Fruit fly (Drosophila melanogaster) whole organism, embryonic: Measurements from ENCODE around the gene Scm.

Source experiments
- CG10209 ChIP-seq: fragments of 200-800 bp; sonication (Bioruptor generic); optimal IDR thresholded peaks from 3 replicates; lab custom pipeline; 2017; ENCODE audit warnings: missing biosample characterization, mild to moderate bottlenecking, missing genetic modification characterization, missing genetic modification reagents
- CG10274 ChIP-seq: fragments of 200-800 bp; sonication (Bioruptor generic); optimal IDR thresholded peaks from 3 replicates; lab custom pipeline; 2017; ENCODE audit warnings: missing biosample characterization, mild to moderate bottlenecking, missing genetic modification characterization
- CG10654 ChIP-seq: fragments of 200-800 bp; sonication (Bioruptor generic); optimal IDR thresholded peaks from 2 replicates; lab custom pipeline; 2016; ENCODE audit warnings: missing biosample characterization, missing genetic modification characterization
- CG13287 ChIP-seq: fragments of 200-800 bp; sonication (Bioruptor generic); IDR thresholded peaks from 2 replicates; pipeline ENCODE4 v1.3.6; 2022; ENCODE audit warnings: missing biosample characterization, missing genetic modification characterization; ENCODE audit not compliant: partially characterized antibody
- CG13296 ChIP-seq: fragments of 200-800 bp; sonication (Bioruptor generic); optimal IDR thresholded peaks from 3 replicates; lab custom pipeline; 2018; ENCODE audit warnings: missing biosample characterization, mild to moderate bottlenecking, missing genetic modification characterization
- CG14014 ChIP-seq: fragments of 200-800 bp; sonication (Bioruptor generic); IDR thresholded peaks from 2 replicates; pipeline ENCODE4 v1.3.6; 2022; ENCODE audit warnings: missing biosample characterization, missing genetic modification characterization
- CG17385 ChIP-seq: fragments of 200-800 bp; sonication (Bioruptor generic); optimal IDR thresholded peaks from 3 replicates; lab custom pipeline; 2018; ENCODE audit warnings: missing biosample characterization, mild to moderate bottlenecking, missing genetic modification characterization
- CG17912 ChIP-seq: fragments of 200-800 bp; sonication (Bioruptor generic); optimal IDR thresholded peaks from 2 replicates; lab custom pipeline; 2018; ENCODE audit warnings: missing biosample characterization, mild to moderate bottlenecking, missing genetic modification characterization
- CG6272 ChIP-seq: fragments of 200-800 bp; sonication (Bioruptor generic); IDR thresholded peaks from 2 replicates; pipeline ENCODE4 v1.3.6; 2022; ENCODE audit warnings: missing biosample characterization, missing genetic modification characterization
- CG6654 ChIP-seq: fragments of 200-800 bp; sonication (Bioruptor generic); optimal IDR thresholded peaks from 2 replicates; lab custom pipeline; 2017; ENCODE audit warnings: missing biosample characterization, mild to moderate bottlenecking, missing genetic modification characterization
- CG6813 ChIP-seq: fragments of 200-800 bp; sonication (Bioruptor generic); optimal IDR thresholded peaks from 2 replicates; lab custom pipeline; 2017; ENCODE audit warnings: missing biosample characterization, missing genetic modification characterization, mild to moderate bottlenecking, moderate library complexity, missing genetic modification reagents
- CG8924 ChIP-seq: fragments of 200-800 bp; optimal IDR thresholded peaks from 3 replicates; lab custom pipeline; 2019; ENCODE audit warnings: missing biosample characterization, mild to moderate bottlenecking, missing genetic modification characterization, moderate library complexity
- CG9797 ChIP-seq: fragments of 200-800 bp; sonication (Bioruptor generic); optimal IDR thresholded peaks from 3 replicates; lab custom pipeline; 2018; ENCODE audit warnings: missing biosample characterization, mild to moderate bottlenecking, missing genetic modification characterization
- Eip74EF ChIP-seq, 2 experiments: fragments of 200-800 bp in 1 of 2; fragments of >200 bp in 1 of 2; sonication (Bioruptor generic) in 1 of 2; optimal IDR thresholded peaks; 2 replicates each; lab custom pipeline; 2017 to 2019; ENCODE audit warnings: missing biosample characterization in 2 of 2, missing genetic modification characterization in 2 of 2, mild to moderate bottlenecking in 1 of 2, moderate library complexity in 1 of 2
- Fer3 ChIP-seq: fragments of 200-800 bp; sonication (Bioruptor generic); optimal IDR thresholded peaks from 2 replicates; lab custom pipeline; 2018; ENCODE audit warnings: missing biosample characterization, mild to moderate bottlenecking, missing genetic modification characterization, moderate library complexity
- Hmx ChIP-seq: fragments of 200-800 bp; sonication (Bioruptor generic); optimal IDR thresholded peaks from 2 replicates; lab custom pipeline; 2016; ENCODE audit warnings: missing biosample characterization, missing genetic modification characterization
- Hr78 ChIP-seq, 2 experiments: fragments of 200-800 bp in 1 of 2; fragments of >200 bp in 1 of 2; sonication (Bioruptor generic) in 1 of 2; optimal IDR thresholded peaks; 2 replicates each; lab custom pipeline; 2017 to 2019; ENCODE audit warnings: missing biosample characterization in 2 of 2, missing genetic modification characterization in 2 of 2, mild to moderate bottlenecking in 1 of 2, moderate library complexity in 1 of 2
- Max ChIP-seq: fragments of 200-800 bp; sonication (Bioruptor generic); optimal IDR thresholded peaks from 2 replicates; lab custom pipeline; 2016; ENCODE audit warnings: missing biosample characterization, mild to moderate bottlenecking, missing genetic modification characterization
- Med ChIP-seq: fragments of 200-800 bp; sonication (Bioruptor generic); peaks from one replicate; lab custom pipeline; 2016; ENCODE audit warnings: missing biosample characterization, missing genetic modification characterization, mild to moderate bottlenecking, inconsistent platforms, moderate library complexity
- Pdp1 ChIP-seq, 2 experiments: fragments of 200-800 bp; sonication (Bioruptor generic); optimal IDR thresholded peaks; 3 replicates each; lab custom pipeline; 2016; ENCODE audit warnings: missing biosample characterization in 2 of 2, missing genetic modification characterization in 2 of 2, mild to moderate bottlenecking in 1 of 2, moderate library complexity in 1 of 2
- Stat92E ChIP-seq, 3 experiments: fragments of >200 bp in 2 of 3; fragments of 200-800 bp in 1 of 3; sonication (Bioruptor generic) in 1 of 3; optimal IDR thresholded peaks; 2 replicates each; lab custom pipeline; 2017 to 2019; ENCODE audit warnings: missing biosample characterization in 3 of 3, missing genetic modification characterization in 3 of 3, mild to moderate bottlenecking in 1 of 3, moderate library complexity in 1 of 3
- amos ChIP-seq: fragments of 200-800 bp; sonication (Bioruptor generic); IDR thresholded peaks from 2 replicates; pipeline ENCODE4 v1.3.6; 2022; ENCODE audit warnings: missing biosample characterization, missing genetic modification characterization; ENCODE audit not compliant: partially characterized antibody
- cg ChIP-seq: fragments of 200-800 bp; sonication (Bioruptor generic); optimal IDR thresholded peaks from 3 replicates; lab custom pipeline; 2019; ENCODE audit warnings: missing biosample characterization, mild to moderate bottlenecking, missing genetic modification characterization, moderate library complexity
- chinmo ChIP-seq: fragments of 200-800 bp; sonication (Bioruptor generic); IDR thresholded peaks from 4 replicates; pipeline ENCODE4 v1.3.6; 2022; ENCODE audit warnings: missing biosample characterization, missing genetic modification characterization; ENCODE audit not compliant: partially characterized antibody
- chm ChIP-seq: fragments of 200-800 bp; sonication (Bioruptor generic); IDR thresholded peaks from 2 replicates; pipeline ENCODE4 v1.3.6; 2022; ENCODE audit warnings: missing biosample characterization, missing genetic modification characterization
- cwo ChIP-seq: fragments of 200-800 bp; sonication (Bioruptor generic); optimal IDR thresholded peaks from 3 replicates; lab custom pipeline; 2017; ENCODE audit warnings: missing biosample characterization, missing genetic modification characterization, mild to moderate bottlenecking, moderate library complexity, missing genetic modification reagents
- dmrt11E ChIP-seq: fragments of 200-800 bp; sonication (Bioruptor generic); optimal IDR thresholded peaks from 3 replicates; lab custom pipeline; 2018; ENCODE audit warnings: missing biosample characterization, mild to moderate bottlenecking, missing genetic modification characterization, moderate library complexity
- gem ChIP-seq: fragments of 200-800 bp; sonication (Bioruptor generic); optimal IDR thresholded peaks from 2 replicates; lab custom pipeline; 2019; ENCODE audit warnings: missing biosample characterization, mild to moderate bottlenecking, missing genetic modification characterization, moderate library complexity
- h ChIP-seq: fragments of >200 bp; optimal IDR thresholded peaks from 2 replicates; lab custom pipeline; 2017
- kah ChIP-seq: fragments of 200-800 bp; sonication (Bioruptor generic); optimal IDR thresholded peaks from 2 replicates; lab custom pipeline; 2018; ENCODE audit warnings: missing biosample characterization, mild to moderate bottlenecking, missing genetic modification characterization
- kni ChIP-seq: fragments of 200-800 bp; sonication (Bioruptor generic); optimal IDR thresholded peaks from 3 replicates; lab custom pipeline; 2017; ENCODE audit warnings: mild to moderate bottlenecking, missing biosample characterization, missing genetic modification reagents, missing genetic modification characterization
- otp ChIP-seq: fragments of 200-800 bp; sonication (Bioruptor generic); IDR thresholded peaks from 3 replicates; pipeline ENCODE4, ENCODE4 v1.3.6; 2022; ENCODE audit warnings: missing biosample characterization, missing genetic modification characterization
- prd ChIP-seq, 3 experiments: fragments of >200 bp in 2 of 3; fragments of 200-800 bp in 1 of 3; sonication (Bioruptor generic) in 1 of 3; optimal IDR thresholded peaks in 2 of 3; IDR thresholded peaks in 1 of 3; 2 replicates in 2 of 3; 3 replicates in 1 of 3; pipeline versions ENCODE4 v1.3.6 to Lab custom; 2017 to 2022; ENCODE audit warnings: missing biosample characterization in 1 of 3, missing genetic modification characterization in 1 of 3
- pros ChIP-seq: fragments of 200-800 bp; sonication (Bioruptor generic); optimal IDR thresholded peaks from 3 replicates; lab custom pipeline; 2019; ENCODE audit warnings: missing biosample characterization, mild to moderate bottlenecking, missing genetic modification characterization, moderate library complexity
- sd ChIP-seq: fragments of 200-800 bp; sonication (Bioruptor generic); optimal IDR thresholded peaks from 3 replicates; lab custom pipeline; 2018; ENCODE audit warnings: missing biosample characterization, mild to moderate bottlenecking, missing genetic modification characterization, moderate library complexity
- sens-2 ChIP-seq: fragments of 200-800 bp; sonication (Bioruptor generic); IDR thresholded peaks from 2 replicates; pipeline ENCODE4 v1.3.6; 2022; ENCODE audit warnings: missing biosample characterization, missing genetic modification characterization
- tin ChIP-seq: fragments of 200-800 bp; sonication (Bioruptor generic); optimal IDR thresholded peaks from 3 replicates; lab custom pipeline; 2016; ENCODE audit warnings: missing biosample characterization, missing genetic modification characterization
- tna ChIP-seq: fragments of 200-800 bp; sonication (Bioruptor generic); IDR thresholded peaks from 2 replicates; pipeline ENCODE4 v1.3.6; 2022; ENCODE audit warnings: missing biosample characterization, missing genetic modification characterization; ENCODE audit not compliant: partially characterized antibody
- vvl ChIP-seq: fragments of 200-800 bp; sonication (Bioruptor generic); IDR thresholded peaks from 2 replicates; pipeline ENCODE4 v1.3.6; 2022; ENCODE audit warnings: missing biosample characterization, missing genetic modification characterization

Scm gene

DNA sequence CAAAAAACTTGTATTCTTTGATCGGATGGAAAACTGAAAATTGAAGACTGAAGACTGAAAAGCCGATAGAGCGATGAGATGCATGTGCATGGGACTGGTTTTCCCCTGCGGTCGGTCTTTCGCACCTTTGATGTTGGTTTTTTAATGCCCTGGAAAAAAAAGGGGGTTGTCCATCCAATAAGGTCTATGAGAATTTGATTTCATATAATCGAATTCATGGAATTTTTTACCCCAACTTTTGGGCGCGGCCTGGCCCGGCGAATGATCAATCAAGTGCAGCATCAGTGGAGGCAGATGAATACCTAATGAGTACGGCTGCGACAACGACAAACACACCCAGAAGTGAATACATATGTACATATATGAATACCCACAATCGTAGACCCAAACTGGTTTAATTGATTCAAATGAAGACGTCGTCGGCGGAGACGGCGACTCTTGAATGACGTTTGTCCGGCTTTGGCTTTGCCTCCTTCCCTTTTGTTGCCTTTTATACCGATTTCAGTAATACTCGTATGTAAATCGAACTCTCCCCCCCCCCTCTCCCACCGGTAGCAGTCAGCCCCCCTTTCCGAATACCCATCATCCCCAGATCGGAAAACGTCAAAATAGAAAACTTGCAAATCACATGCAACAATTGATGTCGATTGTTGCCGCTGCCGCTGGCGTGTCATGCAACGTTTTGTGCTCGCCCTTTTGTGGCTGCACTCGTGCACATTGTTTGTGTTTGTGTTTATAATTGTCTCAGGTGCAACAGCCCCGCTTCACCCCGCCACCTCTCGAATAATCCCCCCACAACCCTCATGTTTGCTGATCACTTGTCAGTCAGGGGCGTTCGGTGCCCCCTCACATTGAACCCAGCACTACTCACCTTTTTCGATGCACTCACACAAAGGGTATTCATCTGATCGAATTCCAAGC is 34.1 kb downstream of the Scm start (continued):
- TF ChIP-seq dmrt11E (tag; lab: Kevin White, UChicago): peak; percentile 7
- TF ChIP-seq Eip74EF (GFP tag; optimal IDR thresholded peaks at IDR 0.05; lab: Kevin White, UChicago): peak in 1 of 2 experiments; percentile 7
- peak in 1 of 3 experiments; percentile 82 for TF ChIP-seq Stat92E (GFP tag; optimal IDR thresholded peaks at IDR 0.05; lab: Kevin White, UChicago)
- TF ChIP-seq cg (GFP tag; lab: Kevin White, UChicago): peak; percentile 43
- TF ChIP-seq Max (GFP tag; lab: Kevin White, UChicago): no peak
- TF ChIP-seq kni: peak; percentile 93
- TF ChIP-seq pros (GFP tag; lab: Kevin White, UChicago): peak; percentile 51
- TF ChIP-seq CG17385 (GFP tag; lab: Kevin White, UChicago): no peak
- no peak for TF ChIP-seq CG17912 (GFP tag; lab: Kevin White, UChicago)
- TF ChIP-seq Pdp1 (GFP tag; optimal IDR thresholded peaks at IDR 0.05; lab: Kevin White, UChicago): no peak
- TF ChIP-seq CG6813 (GFP tag; lab: Kevin White, UChicago): no peak
- no peak for TF ChIP-seq CG6654 (GFP tag; lab: Kevin White, UChicago)
- no peak for TF ChIP-seq CG13296 (GFP tag; lab: Kevin White, UChicago)
- no peak for TF ChIP-seq gem (tag; lab: Kevin White, UChicago)
- TF ChIP-seq Hr78 (GFP tag; optimal IDR thresholded peaks at IDR 0.05; lab: Kevin White, UChicago): peak in 1 of 2 experiments; percentile 64
- peak; percentile 77 for TF ChIP-seq vvl (GFP tag; lab: Robert Waterston, UW)
- no peak for TF ChIP-seq prd (optimal IDR thresholded peaks at IDR 0.05; lab: Kevin White, UChicago)
- no peak for TF ChIP-seq prd (GFP tag; IDR thresholded peaks at IDR 0.05; lab: Robert Waterston, UW)
- peak; percentile 93 for TF ChIP-seq sd (tag; lab: Kevin White, UChicago)

DNA sequence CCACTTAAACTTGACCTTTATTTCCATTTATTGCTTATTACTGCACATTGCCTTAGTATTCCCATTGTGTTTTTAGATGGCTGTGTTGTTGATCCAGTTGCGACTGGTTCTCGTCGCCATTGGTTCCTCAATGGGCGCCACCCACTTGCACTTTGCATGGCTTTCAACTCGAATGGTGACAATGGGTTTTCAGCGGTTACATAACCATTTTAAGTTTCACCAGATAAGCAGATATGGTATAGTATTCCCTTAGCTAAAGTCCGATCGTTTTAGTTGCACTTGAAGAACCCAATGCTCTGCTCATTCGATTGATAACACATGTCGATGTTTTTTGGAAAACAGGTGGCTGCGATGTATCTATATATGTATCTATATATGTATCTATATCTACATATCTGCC is 35.5 kb downstream of the Scm start:
- TF ChIP-seq Med (GFP tag; lab: Kevin White, UChicago) (peak; percentile 29), CG14014 (GFP tag; lab: Robert Waterston, UW) (no peak), gem (tag; lab: Kevin White, UChicago) (peak; percentile 18), amos (GFP tag; lab: Robert Waterston, UW) (no peak), kah (peak; percentile 77), CG8924 (tag; lab: Kevin White, UChicago) (no peak), h (no peak), CG6272 (no peak), CG10209 (GFP tag; lab: Kevin White, UChicago) (no peak), Eip74EF (GFP tag; optimal IDR thresholded peaks at IDR 0.05; lab: Kevin White, UChicago) (no peak), tin (GFP tag; lab: Kevin White, UChicago) (no peak), Hmx (GFP tag; lab: Kevin White, UChicago) (no peak), chm (GFP tag; lab: Robert Waterston, UW) (0 out of 2 replicates have a peak, but pooled peaks have one; percentile 17), sens-2 (GFP tag; lab: Robert Waterston, UW) (no peak), Fer3 (no peak), CG10274 (GFP tag; lab: Kevin White, UChicago) (no peak), CG13287 (GFP tag; lab: Robert Waterston, UW) (no peak), CG9797 (no peak), cwo (GFP tag; lab: Kevin White, UChicago) (no peak), otp (GFP tag; lab: Robert Waterston, UW) (no peak), tna (no peak), CG10654 (GFP tag; lab: Kevin White, UChicago) (no peak), Pdp1 (GFP tag; optimal IDR thresholded peaks at IDR 0.05; lab: Kevin White, UChicago) (peak in 1 of 2 experiments; percentile 90), chinmo (GFP tag; lab: Robert Waterston, UW) (0 out of 4 replicates have a peak, but pooled peaks have one; percentile 62)
- TF ChIP-seq, all 482 proteins: peak for 6
